Fruit fly (Drosophila melanogaster) whole organism, embryonic: Measurements from ENCODE around the gene RpS3.

Experiments used
- CG1024 ChIP-seq: fragments of 200-800 bp; sonication (Bioruptor generic); IDR thresholded peaks from 2 replicates; pipeline ENCODE4 v1.3.6; 2022; ENCODE audit warnings: missing biosample characterization, missing genetic modification characterization
- CG10321 ChIP-seq: fragments of 200-800 bp; sonication (Bioruptor generic); IDR thresholded peaks from 2 replicates; pipeline ENCODE4 v1.3.6; 2022; ENCODE audit warnings: missing biosample characterization, missing genetic modification characterization
- CG11247 ChIP-seq: fragments of 200-800 bp; sonication (Bioruptor generic); IDR thresholded peaks from 2 replicates; pipeline ENCODE4 v1.3.6; 2022; ENCODE audit warnings: missing biosample characterization, missing genetic modification characterization
- CG14965 ChIP-seq: fragments of 200-800 bp; sonication (Bioruptor generic); optimal IDR thresholded peaks from 2 replicates; lab custom pipeline; 2016; ENCODE audit warnings: missing biosample characterization, missing genetic modification characterization, borderline replicate concordance
- CG16779 ChIP-seq: fragments of 200-800 bp; sonication (Bioruptor generic); IDR thresholded peaks from 2 replicates; pipeline ENCODE4 v1.3.6; 2022; ENCODE audit warnings: missing biosample characterization, missing genetic modification characterization
- CG16813 ChIP-seq: fragments of 200-800 bp; sonication (Bioruptor generic); IDR thresholded peaks from 3 replicates; pipeline ENCODE4 v1.3.6; 2022; ENCODE audit warnings: missing biosample characterization, missing genetic modification characterization; ENCODE audit not compliant: partially characterized antibody
- Rx ChIP-seq: fragments of 200-800 bp; sonication (Bioruptor generic); IDR thresholded peaks from 2 replicates; pipeline ENCODE4 v1.3.6; 2022; ENCODE audit warnings: missing biosample characterization, missing genetic modification characterization
- Sox100B ChIP-seq: fragments of 200-800 bp; sonication (Bioruptor generic); optimal IDR thresholded peaks from 3 replicates; lab custom pipeline; 2018; ENCODE audit warnings: missing biosample characterization, mild to moderate bottlenecking, missing genetic modification characterization
- bcd ChIP-seq: fragments of 200-800 bp; sonication (Bioruptor generic); optimal IDR thresholded peaks from 2 replicates; lab custom pipeline; 2017; ENCODE audit warnings: missing biosample characterization, mild to moderate bottlenecking, missing genetic modification characterization
- ewg ChIP-seq: fragments of 200-800 bp; sonication (Bioruptor generic); optimal IDR thresholded peaks from 3 replicates; lab custom pipeline; 2017; ENCODE audit warnings: mild to moderate bottlenecking, missing biosample characterization, missing genetic modification reagents, missing genetic modification characterization
- gsb-n ChIP-seq: fragments of 200-800 bp; sonication (Bioruptor generic); optimal IDR thresholded peaks from 3 replicates; lab custom pipeline; 2018; ENCODE audit warnings: missing biosample characterization, mild to moderate bottlenecking, missing genetic modification characterization
- h ChIP-seq: fragments of >200 bp; optimal IDR thresholded peaks from 2 replicates; lab custom pipeline; 2017
- lab ChIP-seq: fragments of 200-800 bp; sonication (Bioruptor generic); optimal IDR thresholded peaks from 3 replicates; lab custom pipeline; 2017; ENCODE audit warnings: missing biosample characterization, missing genetic modification characterization, mild to moderate bottlenecking, moderate library complexity, missing genetic modification reagents
- trh ChIP-seq: fragments of 200-800 bp; sonication (Bioruptor generic); optimal IDR thresholded peaks from 2 replicates; lab custom pipeline; 2016; ENCODE audit warnings: missing biosample characterization, missing genetic modification characterization

DNA sequence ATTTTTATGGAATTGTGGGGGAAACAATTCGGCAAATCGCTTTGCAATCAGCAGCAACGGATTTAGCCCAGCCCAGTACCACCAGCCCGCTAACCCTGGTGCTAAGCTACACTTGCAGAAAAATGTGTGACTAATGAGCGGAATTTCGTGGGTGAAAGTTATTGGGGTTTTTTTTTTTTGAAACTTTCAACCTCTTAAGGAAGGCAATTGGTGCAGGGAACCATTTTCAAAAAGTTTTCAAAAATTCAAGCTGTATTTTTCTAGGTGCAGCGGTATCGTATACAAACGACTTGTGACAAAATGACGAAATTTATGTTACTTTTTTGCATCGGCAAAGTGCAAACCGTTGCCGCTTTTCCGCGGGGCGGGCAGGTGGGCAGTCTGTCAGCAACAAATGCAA, 40.4 kb downstream of the RpS3 start:
- TF ChIP-seq ewg (GFP tag; lab: Kevin White, UChicago): no peak
- no peak for TF ChIP-seq gsb-n (tag; lab: Kevin White, UChicago)
- TF ChIP-seq h (lab: Kevin White, UChicago): no peak
- no peak for TF ChIP-seq CG16779 (GFP tag; lab: Robert Waterston, UW)
- TF ChIP-seq trh (GFP tag; lab: Kevin White, UChicago): no peak
- TF ChIP-seq CG11247: no peak
- no peak for TF ChIP-seq CG1024 (GFP tag; lab: Robert Waterston, UW)
- TF ChIP-seq CG14965 (GFP tag; lab: Kevin White, UChicago): no peak
- TF ChIP-seq Rx: no peak
- no peak for TF ChIP-seq lab (GFP tag; lab: Kevin White, UChicago)
- TF ChIP-seq CG10321 (GFP tag; lab: Robert Waterston, UW): no peak
- no peak for TF ChIP-seq CG16813 (GFP tag; lab: Robert Waterston, UW)
- TF ChIP-seq bcd (GFP tag; lab: Kevin White, UChicago): no peak
- TF ChIP-seq Sox100B (GFP tag; lab: Kevin White, UChicago): no peak
